Fruit fly (Drosophila melanogaster): ENCODE results near the gene CG12194.

dm6 chr2L:4838494-4839320, 560 bp downstream of the CG12194 start:
- TF ChIP-seq Eip78C (GFP tag) (no peak), fd59A (GFP tag; optimal IDR thresholded peaks at IDR 0.05) (no peak), vri (GFP tag; optimal IDR thresholded peaks at IDR 0.05) (no peak), Ets21C (GFP tag; optimal IDR thresholded peaks at IDR 0.05) (no peak), fd85E (GFP tag; optimal IDR thresholded peaks at IDR 0.05) (no peak), CG16779 (tag; optimal IDR thresholded peaks at IDR 0.05) (no peak), Gug (GFP tag; IDR thresholded peaks at IDR 0.05) (no peak), salr (GFP tag; optimal IDR thresholded peaks at IDR 0.05) (no peak), CG11762 (GFP tag; optimal IDR thresholded peaks at IDR 0.05; ENCODE audit: insufficient read depth) (no peak), CG8319 (GFP tag; optimal IDR thresholded peaks at IDR 0.05) (no peak), eg (GFP tag; IDR thresholded peaks at IDR 0.05) (no peak), pdm3 (GFP tag; optimal IDR thresholded peaks at IDR 0.05) (no peak), CG15336 (GFP tag; IDR thresholded peaks at IDR 0.05) (no peak)

Data from whole organism, prepupa.